Worm (Caenorhabditis elegans) whole organism, late embryonic: ENCODE data around the gene flp-27.

Experiments used
- ahr-1 ChIP-seq: sonication (generic microtip); optimal IDR thresholded peaks from 2 replicates; lab custom pipeline; 2016; ENCODE audit warnings: missing genetic modification characterization, missing compliant biosample characterization
- nfya-1 ChIP-seq: sonication (generic microtip); optimal IDR thresholded peaks from 2 replicates; lab custom pipeline; 2017; ENCODE audit warnings: missing genetic modification characterization, mild to moderate bottlenecking, missing compliant biosample characterization, antibody characterized with exemption, moderate library complexity
- pqm-1 ChIP-seq: sonication (generic microtip); optimal IDR thresholded peaks from 2 replicates; lab custom pipeline; 2016; ENCODE audit warnings: missing genetic modification characterization, missing compliant biosample characterization
- sox-4 ChIP-seq: sonication (generic microtip); optimal IDR thresholded peaks from 2 replicates; lab custom pipeline; 2017; ENCODE audit warnings: mild to moderate bottlenecking, missing genetic modification characterization, inconsistent platforms, missing compliant biosample characterization
- unc-55 ChIP-seq: sonication (generic microtip); optimal IDR thresholded peaks from 2 replicates; lab custom pipeline; 2017; ENCODE audit warnings: missing biosample characterization, missing genetic modification reagents, missing genetic modification characterization
- unc-86 ChIP-seq: sonication (generic microtip); optimal IDR thresholded peaks from 2 replicates; lab custom pipeline; 2016; ENCODE audit warnings: missing genetic modification characterization, missing compliant biosample characterization

ce11 chrII:5698254-5698653 is 17.5 kb downstream of the flp-27 start:
- TF ChIP-seq unc-55: no peak
- no peak for TF ChIP-seq ahr-1
- TF ChIP-seq nfya-1 (tag; lab: Kevin White, UChicago): no peak
- TF ChIP-seq sox-4 (tag; lab: Kevin White, UChicago): no peak
- TF ChIP-seq pqm-1 (tag; lab: Kevin White, UChicago): no peak
- no peak for TF ChIP-seq unc-86 (tag; lab: Kevin White, UChicago)
